Worm (Caenorhabditis elegans) whole organism, late embryonic: ENCODE measurements around the gene F56C9.10.

Experiments used
- ceh-6 ChIP-seq: fragments of 200-800 bp; sonication (Bioruptor generic); optimal IDR thresholded peaks from 2 replicates; lab custom pipeline; 2018; ENCODE audit warnings: mild to moderate bottlenecking, missing genetic modification characterization, missing compliant biosample characterization
- ceh-9 ChIP-seq: sonication (generic microtip); optimal IDR thresholded peaks from 2 replicates; lab custom pipeline; 2016; ENCODE audit warnings: mild to moderate bottlenecking, missing genetic modification characterization, inconsistent platforms, missing compliant biosample characterization
- fax-1 ChIP-seq: sonication (generic microtip); optimal IDR thresholded peaks from 2 replicates; lab custom pipeline; 2016; ENCODE audit warnings: missing genotype, missing genetic modification characterization, missing compliant biosample characterization
- hlh-6 ChIP-seq: sonication (generic microtip); optimal IDR thresholded peaks from 2 replicates; lab custom pipeline; 2016; ENCODE audit warnings: missing genotype, missing genetic modification characterization, missing compliant biosample characterization
- pat-9 ChIP-seq: fragments of 200-800 bp; sonication (Bioruptor generic); optimal IDR thresholded peaks from 2 replicates; lab custom pipeline; 2018; ENCODE audit warnings: mild to moderate bottlenecking, missing genetic modification characterization, moderate library complexity, missing compliant biosample characterization
- pha-4 ChIP-seq: fragments of 150-350 bp; optimal IDR thresholded peaks from 2 replicates; lab custom pipeline; 2018; ENCODE audit warnings: missing biosample characterization, missing genetic modification reagents, missing genetic modification characterization
- tbx-7 ChIP-seq: sonication (generic microtip); optimal IDR thresholded peaks from 2 replicates; lab custom pipeline; 2016; ENCODE audit warnings: missing genotype, missing genetic modification characterization, missing compliant biosample characterization
- unc-55 ChIP-seq: sonication (generic microtip); optimal IDR thresholded peaks from 2 replicates; lab custom pipeline; 2017; ENCODE audit warnings: missing biosample characterization, missing genetic modification reagents, missing genetic modification characterization

DNA sequence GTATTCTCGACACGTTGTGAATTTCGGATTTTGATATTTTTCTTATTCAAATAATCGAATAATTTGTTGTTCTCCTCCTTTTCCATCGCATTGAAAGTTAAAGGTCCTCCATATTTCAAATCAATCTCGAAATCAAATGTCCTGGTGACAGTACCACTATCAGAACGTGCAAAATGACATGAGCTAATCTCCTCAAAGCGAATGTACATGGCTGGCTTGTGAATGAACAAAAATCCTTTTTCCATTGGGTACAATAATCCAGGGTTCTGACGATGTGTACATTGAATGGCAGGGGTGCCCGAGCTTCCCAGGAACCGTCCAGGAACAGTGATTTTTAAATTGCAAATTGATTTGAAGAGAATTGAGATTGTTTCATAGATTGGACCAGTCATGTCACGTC, 45.0 kb upstream of the F56C9.10 start:
- TF ChIP-seq pat-9 (tag; lab: Kevin White, UChicago): no peak
- no peak for TF ChIP-seq pha-4 (tag; lab: Kevin White, UChicago)
- TF ChIP-seq fax-1 (tag; lab: Kevin White, UChicago): no peak
- no peak for TF ChIP-seq ceh-6 (GFP tag; lab: Kevin White, UChicago)
- TF ChIP-seq hlh-6 (tag; lab: Kevin White, UChicago): no peak
- TF ChIP-seq unc-55: no peak
- no peak for TF ChIP-seq ceh-9 (tag; lab: Kevin White, UChicago)
- no peak for TF ChIP-seq tbx-7 (tag; lab: Kevin White, UChicago)
